Fruit fly (Drosophila melanogaster) whole organism, embryonic: ENCODE results near the gene CG42674.

ENCODE experiments used
- BtbVII ChIP-seq: fragments of 200-800 bp; sonication (Bioruptor generic); optimal IDR thresholded peaks from 3 replicates; lab custom pipeline; 2017; ENCODE audit warnings: missing biosample characterization, mild to moderate bottlenecking, missing genetic modification characterization
- CG10431 ChIP-seq: fragments of 200-800 bp; sonication (Bioruptor generic); optimal IDR thresholded peaks from 3 replicates; lab custom pipeline; 2018; ENCODE audit warnings: missing biosample characterization, mild to moderate bottlenecking, missing genetic modification characterization
- CG12659 ChIP-seq: fragments of 200-800 bp; sonication (Bioruptor generic); optimal IDR thresholded peaks from 3 replicates; lab custom pipeline; 2017; ENCODE audit warnings: mild to moderate bottlenecking, missing biosample characterization, missing genetic modification reagents, missing genetic modification characterization
- CG13424 ChIP-seq: fragments of 200-800 bp; sonication (Bioruptor generic); optimal IDR thresholded peaks from 2 replicates; lab custom pipeline; 2019; ENCODE audit warnings: missing biosample characterization, mild to moderate bottlenecking, missing genetic modification characterization, moderate library complexity
- CG13775 ChIP-seq: fragments of 200-800 bp; sonication (Bioruptor generic); optimal IDR thresholded peaks from 3 replicates; lab custom pipeline; 2017; ENCODE audit warnings: missing biosample characterization, mild to moderate bottlenecking, missing genetic modification characterization
- CG14710 ChIP-seq: fragments of 200-800 bp; sonication (Bioruptor generic); optimal IDR thresholded peaks from 3 replicates; lab custom pipeline; 2019; ENCODE audit warnings: missing biosample characterization, mild to moderate bottlenecking, missing genetic modification characterization, moderate library complexity
- CG1529 ChIP-seq: fragments of 200-800 bp; sonication (Bioruptor generic); optimal IDR thresholded peaks from 3 replicates; lab custom pipeline; 2018; ENCODE audit warnings: missing biosample characterization, missing genetic modification characterization
- CG18011 ChIP-seq: fragments of 200-800 bp; sonication (Bioruptor generic); optimal IDR thresholded peaks from 2 replicates; lab custom pipeline; 2017; ENCODE audit warnings: missing biosample characterization, missing genetic modification characterization, mild to moderate bottlenecking, moderate library complexity, missing genotype
- CG3065 ChIP-seq: fragments of 200-800 bp; sonication (Bioruptor generic); optimal IDR thresholded peaks from 2 replicates; lab custom pipeline; 2016; ENCODE audit warnings: missing biosample characterization, missing genetic modification characterization
- CG34376 ChIP-seq: fragments of 200-800 bp; sonication (Bioruptor generic); optimal IDR thresholded peaks from 2 replicates; lab custom pipeline; 2018; ENCODE audit warnings: missing biosample characterization, mild to moderate bottlenecking, missing genetic modification characterization
- CG3838 ChIP-seq: fragments of 200-800 bp; sonication (Bioruptor generic); optimal IDR thresholded peaks from 3 replicates; lab custom pipeline; 2016; ENCODE audit warnings: missing biosample characterization, missing genetic modification characterization
- CG6689 ChIP-seq: fragments of 200-800 bp; sonication (Bioruptor generic); IDR thresholded peaks from 2 replicates; pipeline ENCODE4 v1.3.6; 2022; ENCODE audit warnings: missing biosample characterization, missing genetic modification characterization
- CG7987 ChIP-seq: fragments of 200-800 bp; sonication (Bioruptor generic); optimal IDR thresholded peaks from 2 replicates; lab custom pipeline; 2018; ENCODE audit warnings: missing biosample characterization, mild to moderate bottlenecking, missing genetic modification characterization, moderate library complexity
- CG8388 ChIP-seq: fragments of 200-800 bp; sonication (Bioruptor generic); optimal IDR thresholded peaks from 2 replicates; lab custom pipeline; 2019; ENCODE audit warnings: missing biosample characterization, mild to moderate bottlenecking, missing genetic modification characterization, moderate library complexity
- CG9727 ChIP-seq: fragments of 200-800 bp; sonication (Bioruptor generic); optimal IDR thresholded peaks from 3 replicates; lab custom pipeline; 2017; ENCODE audit warnings: missing biosample characterization, mild to moderate bottlenecking, missing genetic modification characterization
- D19A ChIP-seq: fragments of 200-800 bp; optimal IDR thresholded peaks from 3 replicates; lab custom pipeline; 2019; ENCODE audit warnings: missing biosample characterization, mild to moderate bottlenecking, missing genetic modification characterization, moderate library complexity
- Deaf1 ChIP-seq: fragments of 200-800 bp; optimal IDR thresholded peaks from 3 replicates; lab custom pipeline; 2019; ENCODE audit warnings: missing biosample characterization, mild to moderate bottlenecking, missing genetic modification characterization, moderate library complexity
- Dek ChIP-seq: fragments of 200-800 bp; sonication (Bioruptor generic); optimal IDR thresholded peaks from 3 replicates; lab custom pipeline; 2019; ENCODE audit warnings: missing biosample characterization, mild to moderate bottlenecking, missing genetic modification characterization, moderate library complexity
- Dp ChIP-seq: fragments of 200-800 bp; sonication (Bioruptor generic); optimal IDR thresholded peaks from 2 replicates; lab custom pipeline; 2018; ENCODE audit warnings: missing biosample characterization, mild to moderate bottlenecking, missing genetic modification characterization, moderate library complexity
- Drgx ChIP-seq: fragments of 200-800 bp; sonication (Bioruptor generic); IDR thresholded peaks from 2 replicates; pipeline ENCODE4 v1.3.6; 2022; ENCODE audit warnings: missing biosample characterization, missing genetic modification characterization
- HmgZ ChIP-seq: fragments of 200-800 bp; sonication (Bioruptor generic); optimal IDR thresholded peaks from 2 replicates; lab custom pipeline; 2018; ENCODE audit warnings: missing biosample characterization, mild to moderate bottlenecking, missing genetic modification characterization
- Hr78 ChIP-seq, 2 experiments: fragments of 200-800 bp in 1 of 2; fragments of >200 bp in 1 of 2; sonication (Bioruptor generic) in 1 of 2; optimal IDR thresholded peaks; 2 replicates each; lab custom pipeline; 2017 to 2019; ENCODE audit warnings: missing biosample characterization in 2 of 2, missing genetic modification characterization in 2 of 2, mild to moderate bottlenecking in 1 of 2, moderate library complexity in 1 of 2
- Jarid2 ChIP-seq: fragments of 200-800 bp; sonication (Bioruptor generic); optimal IDR thresholded peaks from 3 replicates; lab custom pipeline; 2017; ENCODE audit warnings: mild to moderate bottlenecking, missing biosample characterization, missing genetic modification reagents, missing genetic modification characterization
- Mrtf ChIP-seq: fragments of 200-800 bp; sonication (Bioruptor generic); IDR thresholded peaks from 3 replicates; pipeline ENCODE4 v1.3.6; 2022; ENCODE audit warnings: missing biosample characterization, missing genetic modification characterization
- NC2α ChIP-seq: fragments of 200-800 bp; sonication (Bioruptor generic); optimal IDR thresholded peaks from 2 replicates; lab custom pipeline; 2016; ENCODE audit warnings: missing biosample characterization, missing genetic modification characterization
- NK7.1 ChIP-seq: fragments of 200-800 bp; sonication (Bioruptor generic); optimal IDR thresholded peaks from 3 replicates; lab custom pipeline; 2016; ENCODE audit warnings: missing biosample characterization, missing genetic modification characterization
- Nf-YC ChIP-seq: fragments of 200-800 bp; optimal IDR thresholded peaks from 3 replicates; lab custom pipeline; 2019; ENCODE audit warnings: missing biosample characterization, mild to moderate bottlenecking, missing genetic modification characterization, moderate library complexity
- NfI ChIP-seq: fragments of 200-800 bp; sonication (Bioruptor generic); optimal IDR thresholded peaks from 3 replicates; lab custom pipeline; 2018; ENCODE audit warnings: missing biosample characterization, mild to moderate bottlenecking, missing genetic modification characterization, moderate library complexity
- PHDP ChIP-seq: fragments of 200-800 bp; sonication (Bioruptor generic); optimal IDR thresholded peaks from 3 replicates; lab custom pipeline; 2018; ENCODE audit warnings: missing biosample characterization, mild to moderate bottlenecking, missing genetic modification characterization, moderate library complexity
- Sry-β ChIP-seq: fragments of 200-800 bp; sonication (Bioruptor generic); optimal IDR thresholded peaks from 2 replicates; lab custom pipeline; 2018; ENCODE audit warnings: missing biosample characterization, mild to moderate bottlenecking, missing genetic modification characterization, moderate library complexity
- Stat92E ChIP-seq, 3 experiments: fragments of >200 bp in 2 of 3; fragments of 200-800 bp in 1 of 3; sonication (Bioruptor generic) in 1 of 3; optimal IDR thresholded peaks; 2 replicates each; lab custom pipeline; 2017 to 2019; ENCODE audit warnings: missing biosample characterization in 3 of 3, missing genetic modification characterization in 3 of 3, mild to moderate bottlenecking in 1 of 3, moderate library complexity in 1 of 3
- Trl ChIP-seq, 3 experiments: fragments of >200 bp in 2 of 3; fragments of 200-800 bp in 1 of 3; sonication (Bioruptor generic) in 1 of 3; optimal IDR thresholded peaks; 2 replicates in 1 of 3; 3 replicates in 2 of 3; lab custom pipeline; 2016 to 2017; ENCODE audit warnings: missing biosample characterization in 1 of 3, missing genetic modification characterization in 1 of 3
- bbx ChIP-seq: fragments of 200-800 bp; sonication (Bioruptor generic); IDR thresholded peaks from 2 replicates; pipeline ENCODE4 v1.3.6; 2022; ENCODE audit warnings: missing biosample characterization, missing genetic modification characterization; ENCODE audit not compliant: partially characterized antibody
- gsb-n ChIP-seq: fragments of 200-800 bp; sonication (Bioruptor generic); optimal IDR thresholded peaks from 3 replicates; lab custom pipeline; 2018; ENCODE audit warnings: missing biosample characterization, mild to moderate bottlenecking, missing genetic modification characterization
- gt ChIP-seq: fragments of 200-800 bp; sonication (Bioruptor generic); IDR thresholded peaks from 2 replicates; pipeline ENCODE4 v1.3.6; 2022; ENCODE audit warnings: missing biosample characterization, missing genetic modification characterization
- mirr ChIP-seq: fragments of 200-800 bp; sonication (Bioruptor generic); optimal IDR thresholded peaks from 3 replicates; lab custom pipeline; 2018; ENCODE audit warnings: missing biosample characterization, mild to moderate bottlenecking, missing genetic modification characterization
- nom ChIP-seq: fragments of 200-800 bp; sonication (Bioruptor generic); optimal IDR thresholded peaks from 2 replicates; lab custom pipeline; 2017; ENCODE audit warnings: missing biosample characterization, missing genetic modification characterization, mild to moderate bottlenecking, moderate library complexity, missing genetic modification reagents
- p53 ChIP-seq: fragments of 200-800 bp; sonication (Bioruptor generic); optimal IDR thresholded peaks from 2 replicates; lab custom pipeline; 2016; ENCODE audit warnings: missing biosample characterization, missing genetic modification characterization
- pros ChIP-seq: fragments of 200-800 bp; sonication (Bioruptor generic); optimal IDR thresholded peaks from 3 replicates; lab custom pipeline; 2019; ENCODE audit warnings: missing biosample characterization, mild to moderate bottlenecking, missing genetic modification characterization, moderate library complexity
- sc ChIP-seq, 3 experiments: fragments of >200 bp in 2 of 3; fragments of 200-800 bp in 1 of 3; sonication (Bioruptor generic) in 1 of 3; optimal IDR thresholded peaks; 2 replicates in 2 of 3; 3 replicates in 1 of 3; lab custom pipeline; 2017; ENCODE audit warnings: mild to moderate bottlenecking in 1 of 3, missing biosample characterization in 1 of 3, missing genetic modification characterization in 1 of 3, missing genetic modification reagents in 1 of 3
- sens ChIP-seq: fragments of 200-800 bp; sonication (Bioruptor generic); peaks from one replicate; lab custom pipeline; 2016; ENCODE audit warnings: missing biosample characterization, missing genetic modification characterization
- sqz ChIP-seq: fragments of 200-800 bp; sonication (Bioruptor generic); optimal IDR thresholded peaks from 3 replicates; lab custom pipeline; 2018; ENCODE audit warnings: missing biosample characterization, mild to moderate bottlenecking, missing genetic modification characterization
- stc ChIP-seq: fragments of 200-800 bp; sonication (Bioruptor generic); IDR thresholded peaks from 2 replicates; pipeline ENCODE4 v1.3.6; 2022; ENCODE audit warnings: missing biosample characterization, missing genetic modification characterization
- tap ChIP-seq: fragments of 200-800 bp; optimal IDR thresholded peaks from 3 replicates; lab custom pipeline; 2019; ENCODE audit warnings: missing biosample characterization, mild to moderate bottlenecking, missing genetic modification characterization, moderate library complexity
- tup ChIP-seq: fragments of 200-800 bp; sonication (Bioruptor generic); optimal IDR thresholded peaks from 2 replicates; lab custom pipeline; 2016; ENCODE audit warnings: missing biosample characterization, mild to moderate bottlenecking, missing genetic modification characterization, moderate library complexity
- vvl ChIP-seq: fragments of 200-800 bp; sonication (Bioruptor generic); IDR thresholded peaks from 2 replicates; pipeline ENCODE4 v1.3.6; 2022; ENCODE audit warnings: missing biosample characterization, missing genetic modification characterization
- zen ChIP-seq: fragments of 200-800 bp; sonication (Bioruptor generic); optimal IDR thresholded peaks from 3 replicates; lab custom pipeline; 2018; ENCODE audit warnings: missing biosample characterization, mild to moderate bottlenecking, missing genetic modification characterization, moderate library complexity

CG42674 gene

dm6 chr3L:20186294-20187020 lies 11.7 kb downstream of the CG42674 start (continued):
- TF ChIP-seq CG18011 (GFP tag; lab: Kevin White, UChicago) (peak; percentile 99), tup (no peak), Mrtf (no peak), CG34376 (GFP tag; lab: Kevin White, UChicago) (no peak), CG10431 (GFP tag; lab: Kevin White, UChicago) (peak; percentile 37), gt (no peak), Trl (optimal IDR thresholded peaks at IDR 0.05; lab: Kevin White, UChicago) (peak; percentile 66 to 84), Trl (GFP tag; optimal IDR thresholded peaks at IDR 0.05; lab: Kevin White, UChicago) (no peak), gsb-n (tag; lab: Kevin White, UChicago) (peak; percentile 16), Drgx (no peak), Dp (GFP tag; lab: Kevin White, UChicago) (peak; percentile 73), p53 (GFP tag; lab: Kevin White, UChicago) (no peak), CG13424 (peak; percentile 3), CG3065 (no peak), sc (optimal IDR thresholded peaks at IDR 0.05; lab: Kevin White, UChicago) (no peak), sc (GFP tag; optimal IDR thresholded peaks at IDR 0.05; lab: Kevin White, UChicago) (peak; percentile 40), CG12659 (peak; percentile 76), sqz (no peak), Jarid2 (GFP tag; lab: Kevin White, UChicago) (peak; percentile 17), NC2α (no peak), HmgZ (tag; lab: Kevin White, UChicago) (peak; percentile 19), CG7987 (GFP tag; lab: Kevin White, UChicago) (no peak), PHDP (tag; lab: Kevin White, UChicago) (peak; percentile 36), D19A (peak; percentile 44), sens (GFP tag; lab: Kevin White, UChicago) (peak; percentile 43), Hr78 (GFP tag; optimal IDR thresholded peaks at IDR 0.05; lab: Kevin White, UChicago) (peak in 1 of 2 experiments; percentile 36), zen (tag; lab: Kevin White, UChicago) (no peak), nom (GFP tag; lab: Kevin White, UChicago) (peak; percentile 60), CG8388 (GFP tag; lab: Kevin White, UChicago) (peak; percentile 18), CG13775 (GFP tag; lab: Kevin White, UChicago) (peak; percentile 37), Dek (tag; lab: Kevin White, UChicago) (peak; percentile 37), pros (GFP tag; lab: Kevin White, UChicago) (no peak), vvl (0 out of 2 replicates have a peak, but pooled peaks have one; percentile 0), BtbVII (no peak), Deaf1 (tag; lab: Kevin White, UChicago) (peak; percentile 26), Stat92E (GFP tag; optimal IDR thresholded peaks at IDR 0.05; lab: Kevin White, UChicago) (peak in 1 of 3 experiments; percentile 50), CG3838 (GFP tag; lab: Kevin White, UChicago) (no peak), CG14710 (peak; percentile 24), CG9727 (no peak), Sry-β (GFP tag; lab: Kevin White, UChicago) (no peak), stc (GFP tag; lab: Robert Waterston, UW) (0 out of 2 replicates have a peak, but pooled peaks have one; percentile 28), CG1529 (GFP tag; lab: Kevin White, UChicago) (no peak), CG6689 (no peak), Nf-YC (tag; lab: Kevin White, UChicago) (peak; percentile 35), tap (tag; lab: Kevin White, UChicago) (peak; percentile 19), NfI (GFP tag; lab: Kevin White, UChicago) (peak; percentile 38), NK7.1 (no peak), bbx (GFP tag; lab: Robert Waterston, UW) (no peak), mirr (GFP tag; lab: Kevin White, UChicago) (no peak)
